Worm (Caenorhabditis elegans): ENCODE measurements around the gene his-64.

his-64 gene

ce11 chrIV:11377439-11377838, 29.5 kb upstream of the his-64 start:
- TF ChIP-seq jun-1 (tag; optimal IDR thresholded peaks at IDR 0.05) (no peak), lin-13 (GFP tag; optimal IDR thresholded peaks at IDR 0.05) (no peak), hpl-2 (GFP tag; optimal IDR thresholded peaks at IDR 0.05) (no peak), ceh-8 (GFP tag; optimal IDR thresholded peaks at IDR 0.05) (no peak), pax-3 (tag; optimal IDR thresholded peaks at IDR 0.05) (no peak), sptf-1 (tag; optimal IDR thresholded peaks at IDR 0.05) (no peak), mdl-1 (tag; optimal IDR thresholded peaks at IDR 0.05) (no peak), nhr-19 (GFP tag; conservative IDR thresholded peaks at IDR 0.05) (no peak), blmp-1 (tag; optimal IDR thresholded peaks at IDR 0.05) (no peak), nhr-71 (tag; optimal IDR thresholded peaks at IDR 0.05) (no peak), nhr-11 (tag; optimal IDR thresholded peaks at IDR 0.05) (no peak), nhr-85 (tag) (no peak), zag-1 (tag; optimal IDR thresholded peaks at IDR 0.05) (no peak), C16A3.4 (tag; optimal IDR thresholded peaks at IDR 0.05) (no peak), mep-1 (tag; optimal IDR thresholded peaks at IDR 0.05) (no peak), ama-1 (optimal IDR thresholded peaks at IDR 0.05) (no peak), lin-39 (tag; optimal IDR thresholded peaks at IDR 0.05) (no peak), pag-3 (tag; optimal IDR thresholded peaks at IDR 0.05; ENCODE audit: borderline replicate concordance, insufficient read depth) (no peak)

ce11 chrIV:11379254-11379653, 27.7 kb upstream of the his-64 start, which contains the start of gene fbxb-76:
TSS of gene fbxb-76 (minus strand) at chrIV:11379354.
- TF ChIP-seq elt-3 (tag; optimal IDR thresholded peaks at IDR 0.05) (no peak), zag-1 (tag; optimal IDR thresholded peaks at IDR 0.05) (no peak), rnt-1 (tag; optimal IDR thresholded peaks at IDR 0.05) (no peak), efl-1 (optimal IDR thresholded peaks at IDR 0.05) (no peak), efl-1 (GFP tag; optimal IDR thresholded peaks at IDR 0.05 in 1 of 2) (peak in 1 of 2 experiments; percentile 0), vab-15 (tag; optimal IDR thresholded peaks at IDR 0.05) (no peak)

- TF ChIP-seq swsn-7 (tag; optimal IDR thresholded peaks at IDR 0.05): peak; percentile 29
- peak; percentile 49 for TF ChIP-seq lin-14 (GFP tag; optimal IDR thresholded peaks at IDR 0.05)
- TF ChIP-seq snu-23 (GFP tag; optimal IDR thresholded peaks at IDR 0.05): no peak
- peak in 1 of 2 experiments; percentile 29 for TF ChIP-seq lsy-2 (tag; optimal IDR thresholded peaks at IDR 0.05)
- peak; percentile 70 for TF ChIP-seq nhr-71 (tag; optimal IDR thresholded peaks at IDR 0.05)
- TF ChIP-seq egl-13 (tag; optimal IDR thresholded peaks at IDR 0.05): peak; percentile 74
- TF ChIP-seq fkh-8 (tag; optimal IDR thresholded peaks at IDR 0.05): peak; percentile 63
- TF ChIP-seq tbx-2 (tag; optimal IDR thresholded peaks at IDR 0.05): no peak
- no peak for TF ChIP-seq efl-1 (optimal IDR thresholded peaks at IDR 0.05)
- TF ChIP-seq efl-1 (GFP tag; optimal IDR thresholded peaks at IDR 0.05 in 1 of 2): no peak
- peak; percentile 30 for TF ChIP-seq dsc-1 (tag; optimal IDR thresholded peaks at IDR 0.05)
- TF ChIP-seq nhr-47 (tag; optimal IDR thresholded peaks at IDR 0.05): peak; percentile 81
Measured at ce11 chrIV:11388684-11389083, 18.2 kb upstream of the his-64 start.

- TF ChIP-seq C04F5.9 (tag; optimal IDR thresholded peaks at IDR 0.05) (no peak), nhr-71 (tag; optimal IDR thresholded peaks at IDR 0.05) (no peak), zip-4 (GFP tag; optimal IDR thresholded peaks at IDR 0.05) (no peak), fkh-10 (GFP tag; optimal IDR thresholded peaks at IDR 0.05) (no peak), nhr-77 (tag; optimal IDR thresholded peaks at IDR 0.05) (no peak), lin-35 (GFP tag; optimal IDR thresholded peaks at IDR 0.05) (no peak), pqm-1 (tag; optimal IDR thresholded peaks at IDR 0.05) (no peak), unc-98 (GFP tag; IDR thresholded peaks at IDR 0.05) (no peak), vab-15 (tag; optimal IDR thresholded peaks at IDR 0.05) (no peak), nhr-90 (tag; optimal IDR thresholded peaks at IDR 0.05; ENCODE audit: poor library complexity) (no peak), ceh-88 (GFP tag; IDR thresholded peaks at IDR 0.05) (no peak), mep-1 (tag; optimal IDR thresholded peaks at IDR 0.05) (no peak), elt-2 (tag; optimal IDR thresholded peaks at IDR 0.05) (no peak), nhr-28 (tag; optimal IDR thresholded peaks at IDR 0.05) (no peak), efl-3 (GFP tag; optimal IDR thresholded peaks at IDR 0.05) (no peak), pax-3 (tag; optimal IDR thresholded peaks at IDR 0.05) (no peak), C16A3.4 (tag; optimal IDR thresholded peaks at IDR 0.05) (no peak), aha-1 (tag; optimal IDR thresholded peaks at IDR 0.05) (no peak), tbx-2 (tag; optimal IDR thresholded peaks at IDR 0.05) (no peak)
Measured at ce11 chrIV:11394243-11394642, 12.7 kb upstream of the his-64 start, which contains the start of gene tag-89. TSS of gene tag-89 (plus strand) at chrIV:11394543.
